Worm (Caenorhabditis elegans) whole organism, L4 larva: ENCODE data around the gene T25D1.1.

Experiments
- F37D6.2 ChIP-seq: sonication (generic microtip); optimal IDR thresholded peaks from 2 replicates; lab custom pipeline; 2016; ENCODE audit warnings: mild to moderate bottlenecking, missing genetic modification characterization, missing compliant biosample characterization
- F44E2.7 ChIP-seq: fragments of 200-800 bp; sonication (Bioruptor generic); IDR thresholded peaks from 2 replicates; pipeline ENCODE4 v2.1.2; 2022; ENCODE audit warnings: missing genetic modification characterization, missing compliant biosample characterization
- T20F7.1 ChIP-seq: fragments of 200-800 bp; sonication (Bioruptor generic); optimal IDR thresholded peaks from 2 replicates; lab custom pipeline; 2018; ENCODE audit warnings: mild to moderate bottlenecking, missing genetic modification characterization, missing compliant biosample characterization
- ZK337.2 ChIP-seq: fragments of 200-800 bp; sonication (Bioruptor generic); IDR thresholded peaks from 2 replicates; pipeline ENCODE4 v1.3.6; 2022; ENCODE audit warnings: missing genetic modification reagents, missing genetic modification characterization, missing compliant biosample characterization
- aly-2 ChIP-seq: sonication (generic microtip); optimal IDR thresholded peaks from 2 replicates; lab custom pipeline; 2018; ENCODE audit warnings: missing biosample characterization, missing genetic modification characterization
- hmg-1.1 ChIP-seq: fragments of 200-800 bp; sonication (Bioruptor generic); IDR thresholded peaks from 2 replicates; pipeline ENCODE4 v1.3.6; 2022; ENCODE audit warnings: missing genetic modification reagents, missing genetic modification characterization, missing compliant biosample characterization
- lim-7 ChIP-seq: fragments of 200-800 bp; sonication (Bioruptor generic); IDR thresholded peaks from 2 replicates; pipeline ENCODE4 v1.3.6; 2022; ENCODE audit warnings: missing genetic modification characterization, missing compliant biosample characterization
- lin-29 ChIP-seq: fragments of 200-800 bp; sonication (Bioruptor generic); IDR thresholded peaks from 2 replicates; pipeline ENCODE4 v1.3.6; 2022; ENCODE audit warnings: missing genetic modification reagents, missing genetic modification characterization, missing compliant biosample characterization
- nhr-25 ChIP-seq: sonication (generic microtip); optimal IDR thresholded peaks from 2 replicates; lab custom pipeline; 2017; ENCODE audit warnings: missing genetic modification characterization, mild to moderate bottlenecking, missing compliant biosample characterization, antibody characterized with exemption, moderate library complexity, borderline replicate concordance; ENCODE audit not compliant: insufficient read depth
- nhr-48 ChIP-seq: sonication (generic microtip); optimal IDR thresholded peaks from 2 replicates; lab custom pipeline; 2016; ENCODE audit warnings: mild to moderate bottlenecking, missing genetic modification characterization, missing compliant biosample characterization
- nhr-77 ChIP-seq: fragments of 150-350 bp; optimal IDR thresholded peaks from 2 replicates; lab custom pipeline; 2014; ENCODE audit warnings: missing biosample characterization, missing genetic modification characterization
- snpc-4 ChIP-seq: fragments of 150-350 bp; optimal IDR thresholded peaks from 2 replicates; lab custom pipeline; 2014; ENCODE audit warnings: missing biosample characterization, missing genetic modification characterization
- unc-62 ChIP-seq, 3 experiments: fragments of 150-350 bp in 1 of 3; sonication (generic microtip); optimal IDR thresholded peaks in 2 of 3; peaks in 1 of 3; 1 replicate in 1 of 3; 2 replicates in 2 of 3; lab custom pipeline; 2014 to 2017; ENCODE audit warnings: missing biosample characterization in 3 of 3, missing genetic modification characterization in 3 of 3, missing genetic modification reagents in 3 of 3, missing genotype in 1 of 3

ce11 chrX:16530455-16530854 is 10.8 kb downstream of the T25D1.1 start:
- TF ChIP-seq unc-62 (GFP tag; optimal IDR thresholded peaks at IDR 0.05 in 1 of 2; lab: Kevin White, UChicago) = no peak
- TF ChIP-seq unc-62 (tag; optimal IDR thresholded peaks at IDR 0.05; lab: Kevin White, UChicago) = no peak
- TF ChIP-seq nhr-48 (tag; lab: Kevin White, UChicago) = no peak
- no peak for TF ChIP-seq T20F7.1 (GFP tag; lab: Kevin White, UChicago)
- TF ChIP-seq ZK337.2 (GFP tag; lab: Robert Waterston, UW) = no peak
- TF ChIP-seq F37D6.2 = no peak
- no peak for TF ChIP-seq nhr-25 (tag; lab: Kevin White, UChicago)
- TF ChIP-seq aly-2 (tag; lab: Kevin White, UChicago) = no peak
- TF ChIP-seq nhr-77 (tag; lab: Kevin White, UChicago) = no peak
- TF ChIP-seq lim-7 = no peak
- TF ChIP-seq snpc-4 = no peak
- TF ChIP-seq F44E2.7 (GFP tag; lab: Robert Waterston, UW) = no peak
- TF ChIP-seq lin-29 (GFP tag; lab: Robert Waterston, UW) = no peak
- no peak for TF ChIP-seq hmg-1.1 (GFP tag; lab: Robert Waterston, UW)
